Worm (Caenorhabditis elegans) whole organism, L1 larva: Measurements from ENCODE around the gene spig-9.
A peak's percentile ranks its signal among the peaks of the same experiment; 100 is the strongest.

Experiments
- C04F5.9 ChIP-seq: sonication (generic microtip); optimal IDR thresholded peaks from 2 replicates; lab custom pipeline; 2016; ENCODE audit warnings: missing genetic modification characterization, missing compliant biosample characterization
- Y116A8C.19 ChIP-seq: sonication (generic microtip); optimal IDR thresholded peaks from 2 replicates; lab custom pipeline; 2016; ENCODE audit warnings: missing compliant biosample characterization, missing genetic modification characterization, borderline replicate concordance
- alr-1 ChIP-seq: fragments of 200-800 bp; sonication (Bioruptor generic); optimal IDR thresholded peaks from 2 replicates; lab custom pipeline; 2018; ENCODE audit warnings: borderline replicate concordance, mild to moderate bottlenecking, missing genetic modification characterization, missing compliant biosample characterization
- ama-1 ChIP-seq: fragments of 150-350 bp; optimal IDR thresholded peaks from 2 replicates; lab custom pipeline; 2014
- blmp-1 ChIP-seq: fragments of 150-350 bp; optimal IDR thresholded peaks from 2 replicates; lab custom pipeline; 2014; ENCODE audit warnings: missing biosample characterization, missing genetic modification characterization
- ceh-63 ChIP-seq: fragments of 200-800 bp; sonication (Bioruptor generic); optimal IDR thresholded peaks from 2 replicates; lab custom pipeline; 2018; ENCODE audit warnings: mild to moderate bottlenecking, missing genetic modification characterization, missing compliant biosample characterization
- ceh-8 ChIP-seq: fragments of 200-800 bp; sonication (Bioruptor generic); optimal IDR thresholded peaks from 2 replicates; lab custom pipeline; 2018; ENCODE audit warnings: mild to moderate bottlenecking, missing genetic modification characterization, moderate library complexity, missing compliant biosample characterization
- ceh-90 ChIP-seq: sonication (generic microtip); optimal IDR thresholded peaks from 2 replicates; lab custom pipeline; 2016; ENCODE audit warnings: missing genetic modification characterization, missing compliant biosample characterization
- ces-1 ChIP-seq: fragments of 150-350 bp; optimal IDR thresholded peaks from 2 replicates; lab custom pipeline; 2014; ENCODE audit warnings: missing biosample characterization, missing genetic modification reagents, missing genetic modification characterization
- efl-1 ChIP-seq, 4 experiments: fragments of 150-350 bp; optimal IDR thresholded peaks in 3 of 4; peaks in 1 of 4; 1 replicate in 1 of 4; 2 replicates in 3 of 4; lab custom pipeline; 2014; ENCODE audit warnings: missing biosample characterization in 2 of 4, missing genetic modification characterization in 2 of 4, missing genetic modification reagents in 2 of 4
- efl-3 ChIP-seq: fragments of 200-800 bp; sonication (Bioruptor generic); optimal IDR thresholded peaks from 2 replicates; lab custom pipeline; 2018; ENCODE audit warnings: mild to moderate bottlenecking, missing genetic modification characterization, missing compliant biosample characterization
- egl-13 ChIP-seq: sonication (generic microtip); optimal IDR thresholded peaks from 2 replicates; lab custom pipeline; 2016; ENCODE audit warnings: missing genotype, missing genetic modification reagents, missing genetic modification characterization, missing compliant biosample characterization
- elt-2 ChIP-seq: sonication (generic microtip); optimal IDR thresholded peaks from 2 replicates; lab custom pipeline; 2016; ENCODE audit warnings: missing genetic modification characterization, mild to moderate bottlenecking, inconsistent platforms, missing compliant biosample characterization, missing genetic modification reagents
- elt-3 ChIP-seq, 6 experiments: fragments of 150-350 bp in 1 of 6; sonication (generic microtip); optimal IDR thresholded peaks; 2 replicates each; lab custom pipeline; 2017 to 2018; ENCODE audit warnings: missing biosample characterization in 6 of 6, missing genetic modification characterization in 6 of 6, inconsistent platforms in 1 of 6
- ets-5 ChIP-seq: fragments of 200-800 bp; sonication (Bioruptor generic); IDR thresholded peaks from 2 replicates; pipeline ENCODE4 v1.3.6; 2022; ENCODE audit warnings: missing genetic modification characterization, missing compliant biosample characterization
- fkh-4 ChIP-seq: sonication (generic microtip); optimal IDR thresholded peaks from 2 replicates; lab custom pipeline; 2016; ENCODE audit warnings: missing compliant biosample characterization, missing genetic modification characterization, borderline replicate concordance
- fkh-8 ChIP-seq: sonication (generic microtip); optimal IDR thresholded peaks from 2 replicates; lab custom pipeline; 2016; ENCODE audit warnings: mild to moderate bottlenecking, missing genetic modification characterization, missing compliant biosample characterization
- fos-1 ChIP-seq: fragments of 150-350 bp; optimal IDR thresholded peaks from 2 replicates; lab custom pipeline; 2014; ENCODE audit warnings: missing biosample characterization, missing genetic modification characterization
- grh-1 ChIP-seq: fragments of 200-800 bp; sonication (Bioruptor generic); IDR thresholded peaks from 2 replicates; pipeline ENCODE4 v1.3.6; 2022; ENCODE audit warnings: missing genetic modification reagents, missing genetic modification characterization, missing compliant biosample characterization
- hlh-17 ChIP-seq: fragments of 200-800 bp; sonication (Bioruptor generic); optimal IDR thresholded peaks from 2 replicates; lab custom pipeline; 2018; ENCODE audit warnings: missing genetic modification characterization, mild to moderate bottlenecking, missing compliant biosample characterization, moderate library complexity, borderline replicate concordance
- irx-1 ChIP-seq: sonication (generic microtip); optimal IDR thresholded peaks from 2 replicates; lab custom pipeline; 2016; ENCODE audit warnings: missing genetic modification characterization, missing compliant biosample characterization
- lin-13 ChIP-seq: fragments of 150-350 bp; optimal IDR thresholded peaks from 2 replicates; lab custom pipeline; 2014; ENCODE audit warnings: missing biosample characterization, missing genetic modification reagents, missing genetic modification characterization
- lin-14 ChIP-seq: fragments of 200-800 bp; sonication (Bioruptor generic); optimal IDR thresholded peaks from 2 replicates; lab custom pipeline; 2018; ENCODE audit warnings: mild to moderate bottlenecking, missing genetic modification characterization, moderate library complexity, missing compliant biosample characterization
- lin-35 ChIP-seq, 2 experiments: fragments of 150-350 bp; optimal IDR thresholded peaks; 2 replicates each; lab custom pipeline; 2014; ENCODE audit warnings: missing biosample characterization in 2 of 2, missing genetic modification characterization in 2 of 2, missing genetic modification reagents in 2 of 2
- lin-39 ChIP-seq: fragments of 150-350 bp; optimal IDR thresholded peaks from 2 replicates; lab custom pipeline; 2014; ENCODE audit warnings: missing biosample characterization, missing genetic modification reagents, missing genetic modification characterization
- lsy-2 ChIP-seq, 2 experiments: fragments of 150-350 bp; optimal IDR thresholded peaks; 2 replicates each; lab custom pipeline; 2014; ENCODE audit warnings: missing biosample characterization in 2 of 2, missing genetic modification characterization in 2 of 2
- mep-1 ChIP-seq: fragments of 150-350 bp; optimal IDR thresholded peaks from 2 replicates; lab custom pipeline; 2014; ENCODE audit warnings: missing biosample characterization, missing genetic modification characterization
- nhr-12 ChIP-seq: sonication (generic microtip); optimal IDR thresholded peaks from 2 replicates; lab custom pipeline; 2017; ENCODE audit warnings: missing biosample characterization, missing genetic modification characterization
- nhr-19 ChIP-seq: fragments of 200-800 bp; sonication (Bioruptor generic); conservative IDR thresholded peaks from 2 replicates; pipeline ENCODE4 v1.3.6; 2022; ENCODE audit warnings: missing genetic modification characterization, missing compliant biosample characterization
- nhr-20 ChIP-seq: sonication (generic microtip); optimal IDR thresholded peaks from 2 replicates; lab custom pipeline; 2016; ENCODE audit warnings: mild to moderate bottlenecking, missing genetic modification characterization, missing compliant biosample characterization
- nhr-237 ChIP-seq: fragments of 150-350 bp; optimal IDR thresholded peaks from 2 replicates; lab custom pipeline; 2014; ENCODE audit warnings: missing biosample characterization, missing genetic modification characterization
- nhr-84 ChIP-seq: sonication (generic microtip); optimal IDR thresholded peaks from 2 replicates; lab custom pipeline; 2017; ENCODE audit warnings: missing biosample characterization, missing genetic modification characterization
- nhr-85 ChIP-seq: sonication (generic microtip); peaks from one replicate; lab custom pipeline; 2016; ENCODE audit warnings: missing genetic modification characterization, inconsistent platforms, missing compliant biosample characterization
- nhr-90 ChIP-seq: sonication (generic microtip); optimal IDR thresholded peaks from 2 replicates; lab custom pipeline; 2016; ENCODE audit warnings: mild to moderate bottlenecking, missing genetic modification characterization, missing compliant biosample characterization; ENCODE audit not compliant: poor library complexity
- pag-3 ChIP-seq: sonication (generic microtip); optimal IDR thresholded peaks from 2 replicates; lab custom pipeline; 2017; ENCODE audit warnings: missing genetic modification characterization, mild to moderate bottlenecking, missing compliant biosample characterization, antibody characterized with exemption, borderline replicate concordance; ENCODE audit not compliant: insufficient read depth
- pqm-1 ChIP-seq: sonication (generic microtip); optimal IDR thresholded peaks from 3 replicates; lab custom pipeline; 2017; ENCODE audit warnings: missing biosample characterization, missing genetic modification characterization
- rnt-1 ChIP-seq: sonication (generic microtip); optimal IDR thresholded peaks from 2 replicates; lab custom pipeline; 2016; ENCODE audit warnings: mild to moderate bottlenecking, missing genetic modification characterization, moderate library complexity, missing compliant biosample characterization
- sptf-1 ChIP-seq: fragments of 150-350 bp; optimal IDR thresholded peaks from 2 replicates; lab custom pipeline; 2014; ENCODE audit warnings: missing biosample characterization, missing genetic modification characterization
- sup-37 ChIP-seq: fragments of 200-800 bp; sonication (Bioruptor generic); optimal IDR thresholded peaks from 2 replicates; lab custom pipeline; 2018; ENCODE audit warnings: mild to moderate bottlenecking, missing genetic modification characterization, missing compliant biosample characterization
- tbx-2 ChIP-seq: sonication (generic microtip); optimal IDR thresholded peaks from 2 replicates; lab custom pipeline; 2016; ENCODE audit warnings: missing genetic modification characterization, missing compliant biosample characterization
- unc-62 ChIP-seq: fragments of 150-350 bp; optimal IDR thresholded peaks from 2 replicates; lab custom pipeline; 2014; ENCODE audit warnings: missing biosample characterization, missing genetic modification reagents, missing genetic modification characterization
- vab-15 ChIP-seq: sonication (generic microtip); optimal IDR thresholded peaks from 2 replicates; lab custom pipeline; 2017; ENCODE audit warnings: missing genotype, mild to moderate bottlenecking, missing genetic modification characterization, missing compliant biosample characterization
- zag-1 ChIP-seq: fragments of 150-350 bp; optimal IDR thresholded peaks from 2 replicates; lab custom pipeline; 2014; ENCODE audit warnings: missing biosample characterization, missing genetic modification characterization
- zip-4 ChIP-seq: fragments of 200-800 bp; sonication (Bioruptor generic); optimal IDR thresholded peaks from 2 replicates; lab custom pipeline; 2018; ENCODE audit warnings: mild to moderate bottlenecking, missing genetic modification characterization, moderate library complexity, missing compliant biosample characterization
- ztf-11 ChIP-seq, 2 experiments: sonication (generic microtip); optimal IDR thresholded peaks; 2 replicates each; lab custom pipeline; 2016 to 2017; ENCODE audit warnings: missing genetic modification characterization in 2 of 2, missing biosample characterization in 1 of 2, missing compliant biosample characterization in 1 of 2

The spig-9 gene

ce11 chrV:13565197-13565596 lies 46.5 kb downstream of the spig-9 start (continued):
- peak; percentile 90 for TF ChIP-seq rnt-1
- TF ChIP-seq unc-62 (GFP tag; lab: Kevin White, UChicago) = no peak
- peak; percentile 96 for TF ChIP-seq nhr-85 (tag; lab: Kevin White, UChicago)
- peak in 5 of 6 experiments; percentile 12 to 97 (median 83) for TF ChIP-seq elt-3 (tag; optimal IDR thresholded peaks at IDR 0.05; lab: Kevin White, UChicago)
- TF ChIP-seq pqm-1 (tag; lab: Kevin White, UChicago) = no peak
- peak; percentile 77 for TF ChIP-seq fkh-8 (tag; lab: Kevin White, UChicago)
- no peak for TF ChIP-seq ets-5 (GFP tag; lab: Robert Waterston, UW)
- TF ChIP-seq nhr-12 (tag; lab: Kevin White, UChicago) = no peak
- no peak for TF ChIP-seq alr-1 (tag; lab: Kevin White, UChicago)
- peak; percentile 88 for TF ChIP-seq fos-1 (tag; lab: Kevin White, UChicago)
- no peak for TF ChIP-seq ceh-63 (GFP tag; lab: Kevin White, UChicago)
- peak; percentile 93 for TF ChIP-seq mep-1 (tag; lab: Kevin White, UChicago)
- peak; percentile 81 for TF ChIP-seq lin-13
- peak; percentile 98 for TF ChIP-seq lin-14
- no peak for TF ChIP-seq fkh-4 (tag; lab: Kevin White, UChicago)
- peak; percentile 80 for TF ChIP-seq irx-1 (tag; lab: Kevin White, UChicago)
- peak; percentile 92 for TF ChIP-seq nhr-90
- TF ChIP-seq sptf-1 (tag; lab: Kevin White, UChicago) = no peak
- TF ChIP-seq blmp-1 (tag; lab: Kevin White, UChicago) = peak; percentile 90
- TF ChIP-seq elt-2 = peak; percentile 92
- peak; percentile 66 for TF ChIP-seq C04F5.9
- TF ChIP-seq zag-1 (tag; lab: Kevin White, UChicago) = no peak
- peak in 1 of 2 experiments; percentile 2 for TF ChIP-seq ztf-11 (tag; optimal IDR thresholded peaks at IDR 0.05; lab: Kevin White, UChicago)
- TF ChIP-seq lin-39 (tag; lab: Kevin White, UChicago) = peak; percentile 7
- TF ChIP-seq Y116A8C.19 (tag; lab: Kevin White, UChicago) = no peak
- peak; percentile 56 for TF ChIP-seq zip-4 (GFP tag; lab: Kevin White, UChicago)
- TF ChIP-seq efl-1 (optimal IDR thresholded peaks at IDR 0.05; lab: Kevin White, UChicago) = peak; percentile 86 to 89
- peak; percentile 81 to 98 for TF ChIP-seq efl-1 (GFP tag; optimal IDR thresholded peaks at IDR 0.05 in 1 of 2; lab: Kevin White, UChicago)
- TF ChIP-seq hlh-17 (GFP tag; lab: Kevin White, UChicago) = no peak
- TF ChIP-seq nhr-237 (tag; lab: Kevin White, UChicago) = peak; percentile 43
- TF ChIP-seq lin-35 (GFP tag; optimal IDR thresholded peaks at IDR 0.05; lab: Kevin White, UChicago) = peak; percentile 85 to 91
- TF ChIP-seq ceh-90 (tag; lab: Kevin White, UChicago) = peak; percentile 50
- peak; percentile 94 for TF ChIP-seq nhr-19 (GFP tag; lab: Robert Waterston, UW)
- TF ChIP-seq tbx-2 (tag; lab: Kevin White, UChicago) = peak; percentile 93
- no peak for TF ChIP-seq ceh-8
- TF ChIP-seq efl-3 (GFP tag; lab: Kevin White, UChicago) = no peak
- peak; percentile 33 for TF ChIP-seq vab-15 (tag; lab: Kevin White, UChicago)
- no peak for TF ChIP-seq nhr-84 (tag; lab: Kevin White, UChicago)
- TF ChIP-seq sup-37 (GFP tag; lab: Kevin White, UChicago) = peak; percentile 59
- TF ChIP-seq pag-3 (tag; lab: Kevin White, UChicago) = peak; percentile 97
- no peak for TF ChIP-seq ces-1 (GFP tag; lab: Kevin White, UChicago)
- peak; percentile 86 to 92 for TF ChIP-seq lsy-2 (tag; optimal IDR thresholded peaks at IDR 0.05; lab: Kevin White, UChicago)
- TF ChIP-seq grh-1 (GFP tag; lab: Robert Waterston, UW) = peak; percentile 84
- TF ChIP-seq ama-1 = peak; percentile 69
- TF ChIP-seq nhr-20 (tag; lab: Kevin White, UChicago) = peak; percentile 98
- peak; percentile 69 for TF ChIP-seq egl-13 (tag; lab: Kevin White, UChicago)
